Worm (Caenorhabditis elegans): ENCODE results near the gene F10C2.5.

ce11 chrV:12006495-12006894 is 38.7 kb upstream of the F10C2.5 start, which contains the start of gene F57F5.3:
- TF ChIP-seq dao-5 (tag; optimal IDR thresholded peaks at IDR 0.05) (no peak), W03F9.2 (tag; optimal IDR thresholded peaks at IDR 0.05) (no peak), him-1 (tag; optimal IDR thresholded peaks at IDR 0.05) (no peak)

Data from whole organism, L4/young adult.